Worm (Caenorhabditis elegans) whole organism, early embryonic: ENCODE measurements around the gene T04F8.7.

Experiments
- ceh-13 ChIP-seq: fragments of 200-800 bp; sonication (Bioruptor generic); optimal IDR thresholded peaks from 2 replicates; lab custom pipeline; 2018; ENCODE audit warnings: mild to moderate bottlenecking, missing genetic modification characterization, missing compliant biosample characterization
- flt-1 ChIP-seq: fragments of 200-800 bp; sonication (Bioruptor generic); IDR thresholded peaks from 2 replicates; pipeline ENCODE4 v1.3.6; 2022; ENCODE audit warnings: missing genetic modification characterization, missing compliant biosample characterization
- hmbx-1 ChIP-seq: sonication (generic microtip); optimal IDR thresholded peaks from 2 replicates; lab custom pipeline; 2016; ENCODE audit warnings: mild to moderate bottlenecking, missing genetic modification characterization, missing compliant biosample characterization
- hmg-4 ChIP-seq: fragments of 200-800 bp; sonication (Bioruptor generic); optimal IDR thresholded peaks from 2 replicates; lab custom pipeline; 2018; ENCODE audit warnings: mild to moderate bottlenecking, missing genetic modification characterization, missing compliant biosample characterization
- pes-1 ChIP-seq: fragments of 200-800 bp; sonication (Bioruptor generic); IDR thresholded peaks from 2 replicates; pipeline ENCODE4 v1.3.6; 2022; ENCODE audit warnings: missing genetic modification reagents, missing genetic modification characterization, missing compliant biosample characterization
- scrt-1 ChIP-seq: fragments of 200-800 bp; sonication (Bioruptor generic); IDR thresholded peaks from 2 replicates; pipeline ENCODE4 v1.3.6; 2022; ENCODE audit warnings: missing genetic modification characterization, missing compliant biosample characterization
- sea-1 ChIP-seq: fragments of 200-800 bp; sonication (Bioruptor generic); conservative IDR thresholded peaks from 2 replicates; pipeline ENCODE4 v1.3.6; 2022; ENCODE audit warnings: missing genetic modification characterization, missing compliant biosample characterization
- tbx-11 ChIP-seq: fragments of 200-800 bp; sonication (Bioruptor generic); IDR thresholded peaks from 2 replicates; pipeline ENCODE4 v1.3.6; 2022; ENCODE audit warnings: missing genetic modification characterization, missing compliant biosample characterization
- tbx-37 ChIP-seq: fragments of 200-800 bp; sonication (Bioruptor generic); conservative IDR thresholded peaks from 2 replicates; pipeline ENCODE4 v1.3.6; 2022; ENCODE audit warnings: missing genetic modification reagents, missing genetic modification characterization, missing compliant biosample characterization

DNA sequence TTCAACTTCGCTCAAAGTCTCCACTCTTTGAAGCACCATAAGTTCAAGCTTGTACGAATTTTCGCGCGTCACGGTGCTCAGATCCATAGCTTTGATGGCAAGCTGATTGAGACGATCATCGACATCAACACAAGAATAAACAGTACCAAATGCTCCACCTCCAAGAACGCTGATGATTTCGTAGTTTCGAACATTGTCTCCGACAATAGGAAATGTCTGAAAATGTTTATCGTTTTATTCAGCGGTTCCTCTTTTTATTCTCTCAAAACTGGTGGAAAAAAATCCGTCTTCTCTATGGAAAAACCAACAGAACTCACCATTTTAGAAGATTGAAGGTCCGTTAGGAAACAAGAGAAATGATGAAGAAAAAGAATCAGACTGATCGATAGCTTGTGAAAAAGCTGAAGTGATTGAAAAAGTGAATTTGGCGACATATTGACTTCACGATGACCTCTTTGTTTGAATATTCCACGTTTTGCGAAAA, 7.1 kb upstream of the T04F8.7 start, which contains the start of gene C44C10.7:
- no peak for TF ChIP-seq hmg-4 (GFP tag; lab: Kevin White, UChicago)
- no peak for TF ChIP-seq hmbx-1 (tag; lab: Kevin White, UChicago)
- TF ChIP-seq tbx-37 (GFP tag; lab: Robert Waterston, UW), result no peak
- TF ChIP-seq tbx-11, result no peak
- no peak for TF ChIP-seq sea-1
- no peak for TF ChIP-seq ceh-13 (GFP tag; lab: Kevin White, UChicago)
- TF ChIP-seq scrt-1 (GFP tag; lab: Robert Waterston, UW), result no peak
- TF ChIP-seq flt-1 (GFP tag; lab: Robert Waterston, UW), result no peak
- no peak for TF ChIP-seq pes-1 (GFP tag; lab: Robert Waterston, UW)
